Worm (Caenorhabditis elegans) whole organism, young adult: Measurements from ENCODE around the gene T25G12.13.

ENCODE experiments used
- ama-1 ChIP-seq, 3 experiments: fragments of 150-350 bp in 1 of 3; sonication (generic microtip) in 2 of 3; optimal IDR thresholded peaks; 2 replicates each; lab custom pipeline; 2014 to 2018; ENCODE audit warnings: missing biosample characterization in 2 of 3, missing genetic modification characterization in 2 of 3, missing genetic modification reagents in 2 of 3
- him-1 ChIP-seq: sonication (generic microtip); optimal IDR thresholded peaks from 2 replicates; lab custom pipeline; 2016; ENCODE audit warnings: missing genotype, missing genetic modification reagents, missing genetic modification characterization, missing compliant biosample characterization
- lsl-1 ChIP-seq: fragments of 200-800 bp; sonication (Bioruptor generic); optimal IDR thresholded peaks from 2 replicates; lab custom pipeline; 2018; ENCODE audit warnings: mild to moderate bottlenecking, missing genetic modification characterization, moderate library complexity, missing compliant biosample characterization

DNA sequence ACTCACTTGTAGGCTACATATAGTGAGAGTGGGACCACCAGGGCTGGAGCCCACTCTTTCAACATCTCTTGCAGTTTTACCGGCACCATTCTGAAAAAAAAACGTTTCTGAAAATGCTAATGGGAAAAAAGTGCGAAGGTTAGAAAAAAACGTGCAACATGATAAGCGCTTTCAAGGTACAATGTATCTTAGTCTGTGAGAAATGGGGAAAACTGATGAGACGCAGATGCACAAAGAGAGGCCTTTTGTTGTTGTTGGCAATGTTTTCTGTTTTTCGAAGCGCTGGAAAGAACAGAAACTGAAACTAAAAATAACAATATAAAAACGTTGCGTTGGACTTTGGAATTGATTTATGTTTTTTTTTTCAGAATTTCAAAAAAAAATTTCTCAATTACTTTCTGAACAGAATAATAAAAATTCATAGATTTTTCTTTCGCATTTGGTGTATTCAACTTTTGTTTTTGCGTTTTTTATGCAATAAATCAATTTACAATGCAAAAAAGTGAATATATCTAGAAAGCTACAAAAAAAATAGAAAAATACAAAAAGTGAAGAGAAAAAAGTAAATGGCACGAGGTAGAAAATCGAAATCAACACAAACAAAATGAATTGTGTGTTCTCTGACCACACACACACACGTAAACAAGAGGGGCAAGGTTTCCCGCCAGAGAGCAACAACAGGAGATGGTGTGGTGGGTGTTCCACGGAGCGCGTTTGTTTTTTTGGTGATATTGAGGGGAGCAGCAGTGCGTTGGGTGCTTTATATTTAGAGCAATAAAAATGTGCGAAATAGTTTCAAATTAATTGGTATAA lies 7.2 kb upstream of the T25G12.13 start, which contains the start of gene dhs-30:
- TF ChIP-seq him-1 (no peak), ama-1 (optimal IDR thresholded peaks at IDR 0.05; lab: Kevin White, UChicago) (no peak), ama-1 (GFP tag; optimal IDR thresholded peaks at IDR 0.05; lab: Kevin White, UChicago) (no peak), lsl-1 (no peak)
